Fruit fly (Drosophila melanogaster): ENCODE measurements around the gene CG15169.

The CG15169 gene

DNA sequence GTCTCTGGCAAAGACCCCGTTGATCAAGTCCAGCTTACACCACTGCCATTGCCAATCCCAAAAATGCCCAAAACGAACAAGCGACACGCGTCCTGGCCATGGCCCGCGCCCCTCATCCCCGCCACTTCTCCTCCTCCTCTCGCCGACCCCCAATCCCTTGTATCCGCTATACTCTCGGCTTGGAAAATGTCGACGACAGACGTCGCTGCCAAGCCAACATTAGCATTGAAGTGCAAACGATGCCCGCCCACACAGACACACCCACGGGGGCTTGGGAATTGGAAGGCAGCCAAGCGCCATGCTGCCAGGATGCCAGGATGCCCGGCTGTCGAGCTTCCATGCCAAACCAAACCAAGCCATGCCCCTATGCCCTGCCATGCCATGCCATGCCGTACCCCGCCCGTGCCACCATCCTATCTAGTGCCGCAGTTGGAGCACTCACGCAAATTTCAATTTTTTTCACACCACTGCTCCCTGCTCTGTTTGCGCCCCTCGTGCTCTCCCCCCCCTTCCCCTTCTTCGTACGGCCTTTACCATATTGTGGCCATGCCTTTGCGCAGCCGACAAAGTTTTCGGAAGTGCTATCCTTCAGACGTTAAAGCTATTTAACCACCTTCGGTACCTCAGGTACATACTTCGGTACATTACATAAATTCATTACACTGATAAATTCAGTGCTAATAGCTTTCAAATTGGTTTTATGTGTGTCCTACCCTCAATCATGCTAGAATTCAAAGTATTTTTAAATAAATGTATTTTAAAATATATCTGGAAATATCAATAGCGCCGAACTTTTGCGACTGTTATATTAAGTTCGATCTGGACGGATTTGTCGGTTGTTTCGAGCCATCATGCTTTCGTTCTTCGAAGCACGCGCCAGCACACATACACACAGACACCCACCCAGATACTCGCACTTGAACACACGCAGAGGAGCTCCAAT is 30.7 kb downstream of the CG15169 start (continued):
- TF ChIP-seq ci (GFP tag; IDR thresholded peaks at IDR 0.05) (peak; percentile 76; the same call in 2 of the 3 replicates), bab2 (GFP tag; optimal IDR thresholded peaks at IDR 0.05) (peak; percentile 39), CG12299 (tag; optimal IDR thresholded peaks at IDR 0.05) (peak; percentile 84), CG9817 (tag; optimal IDR thresholded peaks at IDR 0.05) (peak; percentile 75), seq (GFP tag; IDR thresholded peaks at IDR 0.05) (peak; percentile 77), wek (GFP tag; optimal IDR thresholded peaks at IDR 0.05) (no peak), Rfx (GFP tag; IDR thresholded peaks at IDR 0.05) (peak; percentile 81), Asciz (GFP tag; optimal IDR thresholded peaks at IDR 0.05) (peak; percentile 72), Hr51 (GFP tag; optimal IDR thresholded peaks at IDR 0.05) (peak; percentile 12 to 89), Bdp1 (GFP tag; optimal IDR thresholded peaks at IDR 0.05) (peak; percentile 35), tio (GFP tag; optimal IDR thresholded peaks at IDR 0.05) (peak; percentile 67), pnt (GFP tag; optimal IDR thresholded peaks at IDR 0.05) (peak; percentile 5), CG4360 (GFP tag; IDR thresholded peaks at IDR 0.05) (no peak), Gsc (GFP tag; IDR thresholded peaks at IDR 0.05) (no peak), CG3726 (GFP tag; IDR thresholded peaks at IDR 0.05) (no peak), Xbp1 (GFP tag; optimal IDR thresholded peaks at IDR 0.05) (peak; percentile 69), HLH4C (GFP tag; IDR thresholded peaks at IDR 0.05; ENCODE audit: partially characterized antibody) (no peak), Gug (GFP tag; IDR thresholded peaks at IDR 0.05) (peak; percentile 53; the same call in 1 of the 4 replicates), CG8944 (GFP tag; optimal IDR thresholded peaks at IDR 0.05) (no peak), cg (GFP tag; optimal IDR thresholded peaks at IDR 0.05) (peak; percentile 31), CrebB (tag; optimal IDR thresholded peaks at IDR 0.05) (peak; percentile 65), CG12219 (GFP tag; optimal IDR thresholded peaks at IDR 0.05) (peak; percentile 66), prd (optimal IDR thresholded peaks at IDR 0.05) (no peak), prd (GFP tag; IDR thresholded peaks at IDR 0.05) (peak; percentile 48; the same call in 2 of the 3 replicates), CG17612 (GFP tag; IDR thresholded peaks at IDR 0.05) (no peak)

DNA sequence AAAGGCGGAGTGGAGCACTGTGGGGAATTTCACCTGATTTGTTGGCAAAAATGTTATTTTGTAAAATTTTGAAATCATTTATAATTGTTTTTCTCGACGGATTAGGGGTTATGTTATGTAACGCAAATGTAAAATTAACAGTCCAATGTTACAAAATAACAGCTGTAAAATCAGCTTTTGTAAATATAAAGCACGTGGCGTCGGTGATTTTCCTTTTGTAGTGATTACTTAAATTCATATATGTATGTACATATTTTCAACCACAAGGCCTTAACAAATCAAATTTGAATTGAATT is 31.3 kb downstream of the CG15169 start, which contains the start of gene CG15172:
TSS of gene CG15172 (plus strand) at position 197 of the 296 bp plus-strand sequence.
- no peak for TF ChIP-seq CG13894 (tag; optimal IDR thresholded peaks at IDR 0.05)
- TF ChIP-seq Ravus (GFP tag; IDR thresholded peaks at IDR 0.05), result no peak
- peak in 1 of 2 experiments; percentile 78 for TF ChIP-seq Pdp1 (GFP tag; optimal IDR thresholded peaks at IDR 0.05)

DNA sequence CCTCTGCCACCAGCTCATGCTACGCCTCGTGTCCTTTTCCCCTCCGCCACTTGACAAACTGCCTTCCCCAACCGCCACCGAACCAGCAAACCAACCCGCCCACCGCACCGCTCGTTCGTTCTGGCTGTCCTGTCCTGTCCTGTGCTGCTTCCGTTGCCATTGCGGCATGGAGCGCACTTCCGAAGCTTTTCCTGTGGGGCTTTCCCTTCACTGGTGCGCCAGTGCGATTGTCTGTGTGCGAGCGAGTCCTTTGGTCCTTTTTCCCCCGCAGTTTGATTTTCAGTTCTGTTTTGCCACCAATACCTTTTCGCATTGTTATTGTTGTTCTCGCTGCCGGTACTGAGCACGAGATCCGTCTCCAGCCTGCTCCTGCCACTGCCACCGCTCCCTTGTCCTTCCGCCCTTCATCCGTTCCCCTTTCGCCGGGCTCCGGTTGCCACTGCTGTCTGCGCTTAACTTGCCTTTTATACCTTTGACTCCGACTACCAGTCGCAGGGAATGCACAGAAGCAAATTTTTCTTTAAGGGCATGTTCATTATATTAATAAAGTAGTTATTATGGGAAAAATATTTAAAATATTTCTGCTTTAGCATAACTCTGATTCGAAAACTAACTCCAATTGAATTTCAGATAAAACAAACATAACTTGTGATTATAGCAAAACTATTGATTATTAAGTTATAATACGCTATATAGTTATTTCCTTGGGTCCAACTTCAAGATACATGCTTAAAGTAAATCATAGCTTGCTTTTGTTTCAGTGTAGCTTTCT is 33.3 kb downstream of the CG15169 start:
- peak; percentile 86 for TF ChIP-seq Meics (GFP tag; optimal IDR thresholded peaks at IDR 0.05)
- TF ChIP-seq pho (GFP tag; optimal IDR thresholded peaks at IDR 0.05), result peak; percentile 13
- no peak; the same call in 1 of the 2 replicates for TF ChIP-seq Bgb (GFP tag; IDR thresholded peaks at IDR 0.05; ENCODE audit: partially characterized antibody)
- TF ChIP-seq cad (GFP tag; optimal IDR thresholded peaks at IDR 0.05), result no peak
- no peak for TF ChIP-seq CG16863 (GFP tag; optimal IDR thresholded peaks at IDR 0.05)
- TF ChIP-seq CG12155 (GFP tag; optimal IDR thresholded peaks at IDR 0.05), result peak; percentile 32
- peak; percentile 7; the same call in 1 of the 2 replicates for TF ChIP-seq E2f1 (GFP tag; IDR thresholded peaks at IDR 0.05)
- peak; percentile 9 for TF ChIP-seq CG10274 (GFP tag; optimal IDR thresholded peaks at IDR 0.05)
- TF ChIP-seq CG31365 (tag; optimal IDR thresholded peaks at IDR 0.05), result no peak
- TF ChIP-seq CG8359 (GFP tag; optimal IDR thresholded peaks at IDR 0.05; ENCODE audit: borderline replicate concordance), result peak; percentile 13
- peak; percentile 57 for TF ChIP-seq Fer2 (tag; optimal IDR thresholded peaks at IDR 0.05)
- TF ChIP-seq CG13287 (GFP tag; IDR thresholded peaks at IDR 0.05; ENCODE audit: partially characterized antibody), result no peak
- TF ChIP-seq TFAM (GFP tag; optimal IDR thresholded peaks at IDR 0.05), result no peak
- TF ChIP-seq Nf-YB (GFP tag; optimal IDR thresholded peaks at IDR 0.05), result peak; percentile 57
- TF ChIP-seq CG7372 (GFP tag; IDR thresholded peaks at IDR 0.05), result peak; percentile 10; the same call in 1 of the 2 replicates
- no peak for TF ChIP-seq NK7.1 (GFP tag; optimal IDR thresholded peaks at IDR 0.05)
- TF ChIP-seq CG5180 (GFP tag; optimal IDR thresholded peaks at IDR 0.05), result peak; percentile 58
- TF ChIP-seq CG13296 (GFP tag; optimal IDR thresholded peaks at IDR 0.05), result peak; percentile 85

All from whole organism, embryonic.